Worm (Caenorhabditis elegans) whole organism, L1 larva: Measurements from ENCODE around the gene H11E01.3.

Experiments
- egl-27 ChIP-seq, 2 experiments: fragments of 150-350 bp in 1 of 2; sonication (generic microtip); optimal IDR thresholded peaks; 3 replicates each; lab custom pipeline; 2017 to 2018; ENCODE audit warnings: missing biosample characterization in 2 of 2, missing genetic modification characterization in 2 of 2, missing genetic modification reagents in 2 of 2
- lin-13 ChIP-seq: fragments of 150-350 bp; optimal IDR thresholded peaks from 2 replicates; lab custom pipeline; 2014; ENCODE audit warnings: missing biosample characterization, missing genetic modification reagents, missing genetic modification characterization
- lin-15B ChIP-seq: fragments of 150-350 bp; sonication (generic microtip); optimal IDR thresholded peaks from 3 replicates; lab custom pipeline; 2014; ENCODE audit warnings: missing biosample characterization, missing genetic modification characterization
- mab-9 ChIP-seq: fragments of 200-800 bp; sonication (Bioruptor generic); IDR thresholded peaks from 2 replicates; pipeline ENCODE4 v1.3.6; 2022; ENCODE audit warnings: missing genetic modification reagents, missing genetic modification characterization, missing compliant biosample characterization
- nhr-237 ChIP-seq: fragments of 150-350 bp; optimal IDR thresholded peaks from 2 replicates; lab custom pipeline; 2014; ENCODE audit warnings: missing biosample characterization, missing genetic modification characterization
- nhr-71 ChIP-seq: sonication (generic microtip); optimal IDR thresholded peaks from 2 replicates; lab custom pipeline; 2016; ENCODE audit warnings: mild to moderate bottlenecking, missing genetic modification characterization, moderate library complexity, missing compliant biosample characterization
- snpc-4 ChIP-seq: fragments of 150-350 bp; optimal IDR thresholded peaks from 2 replicates; lab custom pipeline; 2014; ENCODE audit warnings: missing biosample characterization, missing genetic modification characterization
- unc-130 ChIP-seq: fragments of 150-350 bp; optimal IDR thresholded peaks from 2 replicates; lab custom pipeline; 2017; ENCODE audit warnings: missing biosample characterization, missing genetic modification characterization, inconsistent platforms
- unc-62 ChIP-seq: fragments of 150-350 bp; optimal IDR thresholded peaks from 2 replicates; lab custom pipeline; 2014; ENCODE audit warnings: missing biosample characterization, missing genetic modification reagents, missing genetic modification characterization
- unc-86 ChIP-seq: sonication (generic microtip); optimal IDR thresholded peaks from 2 replicates; lab custom pipeline; 2016; ENCODE audit warnings: missing genetic modification characterization, missing compliant biosample characterization

DNA sequence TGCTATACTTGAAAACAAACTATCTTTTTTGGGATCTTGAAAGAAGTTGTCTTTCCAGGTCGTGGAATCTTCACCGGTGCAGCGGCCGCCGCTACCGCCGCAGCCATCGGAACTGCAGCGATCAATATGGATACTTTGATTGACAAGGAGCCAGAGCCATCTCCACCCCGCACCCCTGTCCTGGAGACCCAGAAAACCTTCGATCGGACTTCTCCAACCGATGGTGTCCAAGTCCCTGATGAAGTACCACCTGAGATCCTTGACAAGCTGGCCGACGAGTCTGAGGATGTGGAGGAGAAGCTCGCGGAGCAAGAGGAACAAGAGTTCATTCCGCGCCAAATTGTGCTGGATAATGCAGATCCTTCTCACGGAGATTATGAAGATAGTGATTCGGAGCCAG, 9.2 kb downstream of the H11E01.3 start:
- TF ChIP-seq lin-13 (GFP tag; lab: Kevin White, UChicago) (no peak), nhr-237 (tag; lab: Kevin White, UChicago) (no peak), unc-86 (tag; lab: Kevin White, UChicago) (no peak), egl-27 (tag; optimal IDR thresholded peaks at IDR 0.05; lab: Kevin White, UChicago) (no peak), nhr-71 (tag; lab: Kevin White, UChicago) (no peak), mab-9 (GFP tag; lab: Robert Waterston, UW) (no peak), unc-130 (tag; lab: Kevin White, UChicago) (no peak), lin-15B (no peak), unc-62 (GFP tag; lab: Kevin White, UChicago) (no peak), snpc-4 (tag; lab: Kevin White, UChicago) (no peak)
